Fruit fly (Drosophila melanogaster) whole organism, embryonic: ENCODE measurements around the gene CG34258.

Experiments used
- Asciz ChIP-seq: fragments of 200-800 bp; sonication (Bioruptor generic); optimal IDR thresholded peaks from 2 replicates; lab custom pipeline; 2017; ENCODE audit warnings: missing biosample characterization, mild to moderate bottlenecking, missing genetic modification characterization, missing genetic modification reagents
- CG10366 ChIP-seq: fragments of 200-800 bp; sonication (Bioruptor generic); IDR thresholded peaks from 2 replicates; pipeline ENCODE4 v1.3.6; 2022; ENCODE audit warnings: missing biosample characterization, missing genetic modification characterization
- CG10543 ChIP-seq: fragments of 200-800 bp; sonication (Bioruptor generic); optimal IDR thresholded peaks from 3 replicates; lab custom pipeline; 2017; ENCODE audit warnings: missing biosample characterization, mild to moderate bottlenecking, missing genetic modification characterization, moderate library complexity
- CG10959 ChIP-seq: fragments of 200-800 bp; sonication (Bioruptor generic); IDR thresholded peaks from 2 replicates; pipeline ENCODE4 v1.3.6; 2022; ENCODE audit warnings: missing biosample characterization, missing genetic modification characterization
- CG12769 ChIP-seq: fragments of 200-800 bp; sonication (Bioruptor generic); optimal IDR thresholded peaks from 2 replicates; lab custom pipeline; 2019; ENCODE audit warnings: missing biosample characterization, mild to moderate bottlenecking, missing genetic modification characterization, moderate library complexity
- CG13775 ChIP-seq: fragments of 200-800 bp; sonication (Bioruptor generic); optimal IDR thresholded peaks from 3 replicates; lab custom pipeline; 2017; ENCODE audit warnings: missing biosample characterization, mild to moderate bottlenecking, missing genetic modification characterization
- CG15269 ChIP-seq: fragments of 200-800 bp; sonication (Bioruptor generic); optimal IDR thresholded peaks from 2 replicates; lab custom pipeline; 2018; ENCODE audit warnings: missing biosample characterization, mild to moderate bottlenecking, missing genetic modification characterization, moderate library complexity
- CG15696 ChIP-seq: fragments of 200-800 bp; sonication (Bioruptor generic); optimal IDR thresholded peaks from 2 replicates; lab custom pipeline; 2019; ENCODE audit warnings: missing biosample characterization, mild to moderate bottlenecking, missing genetic modification characterization, moderate library complexity
- CG16863 ChIP-seq: fragments of 200-800 bp; sonication (Bioruptor generic); optimal IDR thresholded peaks from 3 replicates; lab custom pipeline; 2016; ENCODE audit warnings: missing biosample characterization, missing genetic modification characterization
- CG2202 ChIP-seq: fragments of 200-800 bp; sonication (Bioruptor generic); optimal IDR thresholded peaks from 2 replicates; lab custom pipeline; 2018; ENCODE audit warnings: missing biosample characterization, mild to moderate bottlenecking, missing genetic modification characterization
- CG2889 ChIP-seq: fragments of 200-800 bp; sonication (Bioruptor generic); IDR thresholded peaks from 3 replicates; pipeline ENCODE4 v1.3.6; 2022; ENCODE audit warnings: missing biosample characterization, missing genetic modification characterization
- CG3847 ChIP-seq: fragments of 200-800 bp; sonication (Bioruptor generic); IDR thresholded peaks from 2 replicates; pipeline ENCODE4 v1.3.6; 2022; ENCODE audit warnings: missing biosample characterization, missing genetic modification characterization
- CG6683 ChIP-seq: fragments of 200-800 bp; sonication (Bioruptor generic); optimal IDR thresholded peaks from 2 replicates; lab custom pipeline; 2017; ENCODE audit warnings: missing biosample characterization, mild to moderate bottlenecking, missing genetic modification characterization, missing genetic modification reagents
- CG6854 ChIP-seq: fragments of 200-800 bp; sonication (Bioruptor generic); optimal IDR thresholded peaks from 3 replicates; lab custom pipeline; 2017; ENCODE audit warnings: missing biosample characterization, mild to moderate bottlenecking, missing genetic modification characterization
- CG7786 ChIP-seq: fragments of 200-800 bp; sonication (Bioruptor generic); optimal IDR thresholded peaks from 2 replicates; lab custom pipeline; 2016; ENCODE audit warnings: missing biosample characterization, missing genetic modification characterization
- CHES-1-like ChIP-seq: fragments of 200-800 bp; sonication (Bioruptor generic); optimal IDR thresholded peaks from 2 replicates; lab custom pipeline; 2016; ENCODE audit warnings: missing biosample characterization, missing genetic modification characterization
- Chrac-16 ChIP-seq: fragments of 200-800 bp; sonication (Bioruptor generic); optimal IDR thresholded peaks from 3 replicates; lab custom pipeline; 2016; ENCODE audit warnings: missing biosample characterization, missing genetic modification characterization
- Dad ChIP-seq: fragments of 200-800 bp; sonication (Bioruptor generic); optimal IDR thresholded peaks from 3 replicates; lab custom pipeline; 2016; ENCODE audit warnings: missing biosample characterization, missing genetic modification characterization
- Dbx ChIP-seq: fragments of 200-800 bp; sonication (Bioruptor generic); IDR thresholded peaks from 3 replicates; pipeline ENCODE4 v1.3.6; 2022; ENCODE audit warnings: missing biosample characterization, missing genetic modification characterization
- Dp ChIP-seq: fragments of 200-800 bp; sonication (Bioruptor generic); optimal IDR thresholded peaks from 2 replicates; lab custom pipeline; 2018; ENCODE audit warnings: missing biosample characterization, mild to moderate bottlenecking, missing genetic modification characterization, moderate library complexity
- Drgx ChIP-seq: fragments of 200-800 bp; sonication (Bioruptor generic); IDR thresholded peaks from 2 replicates; pipeline ENCODE4 v1.3.6; 2022; ENCODE audit warnings: missing biosample characterization, missing genetic modification characterization
- Ets65A ChIP-seq: fragments of 200-800 bp; sonication (Bioruptor generic); peaks from one replicate; lab custom pipeline; 2016; ENCODE audit warnings: missing biosample characterization, missing genetic modification characterization
- H2.0 ChIP-seq: fragments of 200-800 bp; sonication (Bioruptor generic); IDR thresholded peaks from 2 replicates; pipeline ENCODE4 v1.3.6; 2022; ENCODE audit warnings: missing biosample characterization, missing genetic modification characterization
- HLH54F ChIP-seq: fragments of 200-800 bp; sonication (Bioruptor generic); optimal IDR thresholded peaks from 3 replicates; lab custom pipeline; 2016; ENCODE audit warnings: missing biosample characterization, missing genetic modification characterization
- Hr3 ChIP-seq: fragments of 200-800 bp; sonication (Bioruptor generic); optimal IDR thresholded peaks from 3 replicates; lab custom pipeline; 2016; ENCODE audit warnings: missing biosample characterization, missing genetic modification characterization
- Mes4 ChIP-seq: fragments of 200-800 bp; sonication (Bioruptor generic); optimal IDR thresholded peaks from 2 replicates; lab custom pipeline; 2016; ENCODE audit warnings: missing biosample characterization, missing genetic modification characterization
- NC2α ChIP-seq: fragments of 200-800 bp; sonication (Bioruptor generic); optimal IDR thresholded peaks from 2 replicates; lab custom pipeline; 2016; ENCODE audit warnings: missing biosample characterization, missing genetic modification characterization
- Tbp ChIP-seq: fragments of >200 bp; optimal IDR thresholded peaks from 2 replicates; lab custom pipeline; 2018; ENCODE audit warnings: missing biosample characterization, missing genetic modification characterization
- Trl ChIP-seq, 3 experiments: fragments of >200 bp in 2 of 3; fragments of 200-800 bp in 1 of 3; sonication (Bioruptor generic) in 1 of 3; optimal IDR thresholded peaks; 2 replicates in 1 of 3; 3 replicates in 2 of 3; lab custom pipeline; 2016 to 2017; ENCODE audit warnings: missing biosample characterization in 1 of 3, missing genetic modification characterization in 1 of 3
- Xbp1 ChIP-seq: fragments of 200-800 bp; sonication (Bioruptor generic); optimal IDR thresholded peaks from 3 replicates; lab custom pipeline; 2016; ENCODE audit warnings: missing biosample characterization, mild to moderate bottlenecking, missing genetic modification characterization
- Xrp1 ChIP-seq: fragments of 200-800 bp; sonication (Bioruptor generic); IDR thresholded peaks from 2 replicates; pipeline ENCODE4 v1.3.6; 2022; ENCODE audit warnings: missing biosample characterization, missing genetic modification characterization
- chn ChIP-seq: fragments of 200-800 bp; sonication (Bioruptor generic); optimal IDR thresholded peaks from 2 replicates; lab custom pipeline; 2016; ENCODE audit warnings: missing biosample characterization, missing genetic modification characterization
- dpn ChIP-seq, 2 experiments: fragments of 200-800 bp; sonication (Bioruptor generic); optimal IDR thresholded peaks; 3 replicates each; lab custom pipeline; 2016; ENCODE audit warnings: missing biosample characterization in 2 of 2, missing genetic modification characterization in 2 of 2
- ems ChIP-seq: fragments of 200-800 bp; sonication (Bioruptor generic); optimal IDR thresholded peaks from 3 replicates; lab custom pipeline; 2016; ENCODE audit warnings: missing biosample characterization, missing genetic modification characterization
- fu2 ChIP-seq: fragments of 200-800 bp; sonication (Bioruptor generic); optimal IDR thresholded peaks from 2 replicates; lab custom pipeline; 2016; ENCODE audit warnings: missing biosample characterization, missing genetic modification characterization
- hkb ChIP-seq, 2 experiments: fragments of 200-800 bp in 1 of 2; fragments of >200 bp in 1 of 2; sonication (Bioruptor generic) in 1 of 2; IDR thresholded peaks in 1 of 2; optimal IDR thresholded peaks in 1 of 2; 2 replicates each; pipeline versions ENCODE4 v1.3.6 to Lab custom; 2017 to 2022; ENCODE audit warnings: missing biosample characterization in 1 of 2, missing genetic modification characterization in 1 of 2
- lilli ChIP-seq: fragments of 200-800 bp; sonication (Bioruptor generic); optimal IDR thresholded peaks from 3 replicates; lab custom pipeline; 2016; ENCODE audit warnings: missing biosample characterization, missing genetic modification characterization
- otp ChIP-seq: fragments of 200-800 bp; sonication (Bioruptor generic); IDR thresholded peaks from 3 replicates; pipeline ENCODE4, ENCODE4 v1.3.6; 2022; ENCODE audit warnings: missing biosample characterization, missing genetic modification characterization
- row ChIP-seq: fragments of 200-800 bp; sonication (Bioruptor generic); IDR thresholded peaks from 3 replicates; pipeline ENCODE4 v1.3.6; 2022; ENCODE audit warnings: missing biosample characterization, missing genetic modification characterization
- sc ChIP-seq, 3 experiments: fragments of >200 bp in 2 of 3; fragments of 200-800 bp in 1 of 3; sonication (Bioruptor generic) in 1 of 3; optimal IDR thresholded peaks; 2 replicates in 2 of 3; 3 replicates in 1 of 3; lab custom pipeline; 2017; ENCODE audit warnings: mild to moderate bottlenecking in 1 of 3, missing biosample characterization in 1 of 3, missing genetic modification characterization in 1 of 3, missing genetic modification reagents in 1 of 3
- sens ChIP-seq: fragments of 200-800 bp; sonication (Bioruptor generic); peaks from one replicate; lab custom pipeline; 2016; ENCODE audit warnings: missing biosample characterization, missing genetic modification characterization
- tap ChIP-seq: fragments of 200-800 bp; optimal IDR thresholded peaks from 3 replicates; lab custom pipeline; 2019; ENCODE audit warnings: missing biosample characterization, mild to moderate bottlenecking, missing genetic modification characterization, moderate library complexity
- tgo ChIP-seq: fragments of 200-800 bp; sonication (Bioruptor generic); IDR thresholded peaks from 3 replicates; pipeline ENCODE4 v1.3.6; 2022; ENCODE audit warnings: missing biosample characterization, missing genetic modification characterization
- tio ChIP-seq: fragments of 200-800 bp; sonication (Bioruptor generic); optimal IDR thresholded peaks from 2 replicates; lab custom pipeline; 2017; ENCODE audit warnings: missing biosample characterization, missing genetic modification characterization, inconsistent platforms

Gene CG34258

DNA sequence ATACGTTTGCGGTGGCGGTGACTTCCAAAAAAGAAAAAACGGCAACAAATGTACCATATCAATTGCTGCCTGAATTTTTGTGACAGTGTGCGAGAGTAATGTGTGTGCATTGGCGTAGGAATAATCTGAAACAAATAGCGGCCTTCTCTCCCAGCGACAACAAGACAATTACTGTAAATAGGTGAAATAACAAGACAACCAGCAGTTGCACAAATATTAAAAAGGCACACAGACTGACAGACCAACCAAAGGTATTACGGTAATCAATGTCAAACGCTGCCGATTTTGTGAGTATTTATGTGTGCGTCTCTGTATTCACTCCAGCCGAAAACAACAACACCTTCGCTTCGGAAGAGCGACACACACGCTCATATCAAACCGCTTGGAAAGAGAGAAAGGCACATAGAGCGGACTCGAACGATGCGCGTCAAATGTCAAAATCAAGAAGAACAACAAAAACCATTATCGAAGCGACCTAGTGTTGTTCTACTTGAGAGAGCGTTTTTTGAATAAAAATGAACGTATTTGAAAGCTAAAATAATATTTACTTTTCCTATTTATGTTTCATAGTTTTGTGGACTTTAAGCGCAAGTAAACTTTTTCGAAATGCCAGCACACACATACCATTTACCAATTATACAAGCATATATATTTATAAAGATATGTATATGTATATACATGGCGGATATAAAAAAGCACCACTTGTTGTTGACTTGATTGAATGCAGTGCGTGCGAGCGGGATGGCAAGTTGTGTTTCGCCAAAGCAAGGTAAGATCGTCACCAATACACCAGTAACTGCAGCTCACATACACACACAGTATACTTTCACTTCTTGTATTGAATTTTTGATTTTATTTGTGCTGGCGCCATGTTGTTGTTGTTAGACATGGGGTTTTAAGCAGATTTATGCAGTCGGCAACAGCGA is 44.7 kb downstream of the CG34258 start (continued):
- TF ChIP-seq CG2202 (tag; lab: Kevin White, UChicago) (peak; percentile 71), CG2889 (no peak), CG16863 (GFP tag; lab: Kevin White, UChicago) (peak; percentile 62), CG3847 (GFP tag; lab: Robert Waterston, UW) (no peak; the same call in 1 of the 2 replicates)

DNA sequence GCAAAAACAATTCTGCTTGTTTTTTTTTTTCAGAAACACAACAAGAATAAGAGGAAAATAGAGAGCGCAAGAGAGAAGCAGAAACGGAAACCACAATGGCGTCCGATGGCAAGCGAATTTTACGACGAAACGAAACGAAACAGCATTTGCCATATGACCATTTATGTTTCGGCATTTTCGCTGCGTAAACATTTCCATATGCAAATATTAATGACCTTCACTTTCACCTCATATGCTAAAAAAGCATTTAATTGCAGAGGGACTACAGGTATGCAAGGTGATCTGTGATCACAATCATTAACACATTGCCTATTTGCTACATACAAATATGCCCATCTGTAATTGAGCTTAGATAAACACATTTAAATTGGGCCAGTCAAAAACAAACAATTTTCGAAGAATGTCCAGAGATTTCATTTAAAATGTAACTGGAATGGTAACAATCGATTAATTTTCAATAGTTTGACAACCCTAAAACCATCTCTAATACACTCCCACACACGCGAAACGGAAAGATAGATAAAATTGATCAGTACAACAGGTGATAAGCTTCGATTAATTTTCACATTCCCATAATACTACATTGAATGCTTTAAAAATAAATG is 45.5 kb downstream of the CG34258 start:
- TF ChIP-seq Chrac-16 (GFP tag; lab: Kevin White, UChicago) (no peak), tio (GFP tag; lab: Kevin White, UChicago) (peak; percentile 7), row (GFP tag; lab: Robert Waterston, UW) (0 out of 3 replicates have a peak, but pooled peaks have one; percentile 13), Trl (optimal IDR thresholded peaks at IDR 0.05; lab: Kevin White, UChicago) (peak in 1 of 2 experiments; percentile 29), Trl (GFP tag; optimal IDR thresholded peaks at IDR 0.05; lab: Kevin White, UChicago) (no peak), CG6854 (GFP tag; lab: Kevin White, UChicago) (peak; percentile 28), Dp (no peak)

dm6 chr3L:19905427-19905826 is 46.3 kb downstream of the CG34258 start:
- TF ChIP-seq CG6683 (GFP tag; lab: Kevin White, UChicago) (no peak), Dad (GFP tag; lab: Kevin White, UChicago) (no peak), hkb (optimal IDR thresholded peaks at IDR 0.05; lab: Kevin White, UChicago) (no peak), hkb (GFP tag; IDR thresholded peaks at IDR 0.05; lab: Robert Waterston, UW) (0 out of 2 replicates have a peak, but pooled peaks have one; percentile 38), CG15269 (peak; percentile 7), sc (optimal IDR thresholded peaks at IDR 0.05; lab: Kevin White, UChicago) (no peak), sc (GFP tag; optimal IDR thresholded peaks at IDR 0.05; lab: Kevin White, UChicago) (no peak), tgo (GFP tag; lab: Robert Waterston, UW) (no peak), Mes4 (GFP tag; lab: Kevin White, UChicago) (no peak), CG10543 (GFP tag; lab: Kevin White, UChicago) (no peak), ems (GFP tag; lab: Kevin White, UChicago) (peak; percentile 14), CG15696 (no peak), H2.0 (GFP tag; lab: Robert Waterston, UW) (0 out of 2 replicates have a peak, but pooled peaks have one; percentile 8), sens (GFP tag; lab: Kevin White, UChicago) (peak; percentile 72), NC2α (no peak), CG10959 (GFP tag; lab: Robert Waterston, UW) (no peak), Tbp (GFP tag; lab: Kevin White, UChicago) (no peak), HLH54F (GFP tag; lab: Kevin White, UChicago) (peak; percentile 17), Hr3 (GFP tag; lab: Kevin White, UChicago) (peak; percentile 12), Asciz (GFP tag; lab: Kevin White, UChicago) (no peak), Xrp1 (0 out of 2 replicates have a peak, but pooled peaks have one; percentile 10), dpn (GFP tag; optimal IDR thresholded peaks at IDR 0.05; lab: Kevin White, UChicago) (peak in 1 of 2 experiments; percentile 13), Drgx (GFP tag; lab: Robert Waterston, UW) (peak; percentile 50), fu2 (no peak), otp (0 out of 3 replicates have a peak, but pooled peaks have one; percentile 14), CHES-1-like (GFP tag; lab: Kevin White, UChicago) (peak; percentile 26), Xbp1 (GFP tag; lab: Kevin White, UChicago) (peak; percentile 40), lilli (GFP tag; lab: Kevin White, UChicago) (peak; percentile 44), Dbx (GFP tag; lab: Robert Waterston, UW) (0 out of 3 replicates have a peak, but pooled peaks have one; percentile 33), tap (tag; lab: Kevin White, UChicago) (no peak), CG13775 (GFP tag; lab: Kevin White, UChicago) (no peak), chn (GFP tag; lab: Kevin White, UChicago) (peak; percentile 10), CG12769 (tag; lab: Kevin White, UChicago) (no peak), CG7786 (GFP tag; lab: Kevin White, UChicago) (peak; percentile 24), Ets65A (GFP tag; lab: Kevin White, UChicago) (peak; percentile 23), CG10366 (GFP tag; lab: Robert Waterston, UW) (peak; percentile 34; the same call in 1 of the 2 replicates)
